Fruit fly (Drosophila melanogaster) Kc167 (cell line): ENCODE results near the gene CG42342.

Experiments
- Myc ChIP-seq: fragments of >200 bp; optimal IDR thresholded peaks from 2 replicates; lab custom pipeline; 2017; ENCODE audit warnings: missing external identifiers
- Sin3A ChIP-seq: fragments of >200 bp; optimal IDR thresholded peaks from 2 replicates; lab custom pipeline; 2018; ENCODE audit warnings: missing external identifiers
- h ChIP-seq: fragments of >200 bp; optimal IDR thresholded peaks from 3 replicates; lab custom pipeline; 2018; ENCODE audit warnings: missing external identifiers
- insv ChIP-seq: fragments of >200 bp; optimal IDR thresholded peaks from 3 replicates; lab custom pipeline; 2018; ENCODE audit warnings: missing external identifiers
- psq ChIP-seq: fragments of >200 bp; optimal IDR thresholded peaks from 2 replicates; lab custom pipeline; 2017; ENCODE audit warnings: missing external identifiers
- ttk ChIP-seq: sonication (Bioruptor generic); optimal IDR thresholded peaks from 2 replicates; lab custom pipeline; 2017; ENCODE audit warnings: missing external identifiers

The CG42342 gene

dm6 chr3R:16615009-16615408 lies 112.4 kb downstream of the CG42342 start, which contains the start of gene CG17562:
Gene CG17562, plus strand, starts transcription at chr3R:16615309.
- TF ChIP-seq Myc (no peak), psq (lab: Kevin White, UChicago) (no peak), ttk (lab: Kevin White, UChicago) (no peak), h (lab: Kevin White, UChicago) (no peak), insv (lab: Kevin White, UChicago) (no peak), Sin3A (lab: Kevin White, UChicago) (no peak)

dm6 chr3R:16617650-16618049 lies 115.1 kb downstream of the CG42342 start, which contains the start of gene CG17560:
Gene CG17560, plus strand, starts transcription at chr3R:16617950.
- TF ChIP-seq ttk (lab: Kevin White, UChicago) (no peak), h (lab: Kevin White, UChicago) (no peak), insv (lab: Kevin White, UChicago) (no peak), Sin3A (lab: Kevin White, UChicago) (no peak), Myc (no peak), psq (lab: Kevin White, UChicago) (no peak)

- TF ChIP-seq psq (lab: Kevin White, UChicago) (no peak), ttk (lab: Kevin White, UChicago) (no peak), Myc (no peak), insv (lab: Kevin White, UChicago) (no peak), Sin3A (lab: Kevin White, UChicago) (no peak), h (lab: Kevin White, UChicago) (no peak)
These were observed 117.9 kb downstream of the CG42342 start, which contains the start of gene CG14893 for dm6 chr3R:16620478-16620877. Gene CG14893, plus strand, starts transcription at chr3R:16620778.
